Fruit fly (Drosophila melanogaster) whole organism, embryonic: ENCODE measurements around the gene Sld5.

Experiments used
- Asciz ChIP-seq: fragments of 200-800 bp; sonication (Bioruptor generic); optimal IDR thresholded peaks from 2 replicates; lab custom pipeline; 2017; ENCODE audit warnings: missing biosample characterization, mild to moderate bottlenecking, missing genetic modification characterization, missing genetic modification reagents
- Awh ChIP-seq: fragments of 200-800 bp; sonication (Bioruptor generic); IDR thresholded peaks from 2 replicates; pipeline ENCODE4, ENCODE4 v1.3.6; 2022; ENCODE audit warnings: missing biosample characterization, missing genetic modification characterization
- B-H2 ChIP-seq: fragments of 200-800 bp; sonication (Bioruptor generic); optimal IDR thresholded peaks from 2 replicates; lab custom pipeline; 2018; ENCODE audit warnings: missing biosample characterization, mild to moderate bottlenecking, missing genetic modification characterization
- Blimp-1 ChIP-seq: fragments of 200-800 bp; sonication (Bioruptor generic); optimal IDR thresholded peaks from 3 replicates; lab custom pipeline; 2018; ENCODE audit warnings: missing biosample characterization, missing genetic modification characterization, mild to moderate bottlenecking, moderate library complexity, missing genetic modification reagents
- CG10366 ChIP-seq: fragments of 200-800 bp; sonication (Bioruptor generic); IDR thresholded peaks from 2 replicates; pipeline ENCODE4 v1.3.6; 2022; ENCODE audit warnings: missing biosample characterization, missing genetic modification characterization
- CG14441 ChIP-seq: fragments of 200-800 bp; sonication (Bioruptor generic); IDR thresholded peaks from 2 replicates; pipeline ENCODE4 v1.3.6; 2022; ENCODE audit warnings: missing biosample characterization, missing genetic modification characterization
- CG14860 ChIP-seq: fragments of 200-800 bp; sonication (Bioruptor generic); IDR thresholded peaks from 3 replicates; pipeline ENCODE4 v1.3.6; 2022; ENCODE audit warnings: missing biosample characterization, missing genetic modification characterization; ENCODE audit not compliant: partially characterized antibody
- CG15479 ChIP-seq: fragments of 200-800 bp; sonication (Bioruptor generic); optimal IDR thresholded peaks from 3 replicates; lab custom pipeline; 2019; ENCODE audit warnings: missing biosample characterization, mild to moderate bottlenecking, missing genetic modification characterization, moderate library complexity
- CG15601 ChIP-seq: fragments of 200-800 bp; sonication (Bioruptor generic); optimal IDR thresholded peaks from 3 replicates; lab custom pipeline; 2019; ENCODE audit warnings: missing biosample characterization, mild to moderate bottlenecking, missing genetic modification characterization, moderate library complexity
- CG16863 ChIP-seq: fragments of 200-800 bp; sonication (Bioruptor generic); optimal IDR thresholded peaks from 3 replicates; lab custom pipeline; 2016; ENCODE audit warnings: missing biosample characterization, missing genetic modification characterization
- CG18011 ChIP-seq: fragments of 200-800 bp; sonication (Bioruptor generic); optimal IDR thresholded peaks from 2 replicates; lab custom pipeline; 2017; ENCODE audit warnings: missing biosample characterization, missing genetic modification characterization, mild to moderate bottlenecking, moderate library complexity, missing genotype
- CG18619 ChIP-seq: fragments of 200-800 bp; sonication (Bioruptor generic); optimal IDR thresholded peaks from 3 replicates; lab custom pipeline; 2017; ENCODE audit warnings: missing biosample characterization, mild to moderate bottlenecking, missing genetic modification characterization
- CG2199 ChIP-seq: fragments of 200-800 bp; sonication (Bioruptor generic); IDR thresholded peaks from 3 replicates; pipeline ENCODE4 v1.3.6; 2022; ENCODE audit warnings: missing biosample characterization, missing genetic modification characterization
- CG2889 ChIP-seq: fragments of 200-800 bp; sonication (Bioruptor generic); IDR thresholded peaks from 3 replicates; pipeline ENCODE4 v1.3.6; 2022; ENCODE audit warnings: missing biosample characterization, missing genetic modification characterization
- CG30403 ChIP-seq: fragments of 200-800 bp; sonication (Bioruptor generic); optimal IDR thresholded peaks from 3 replicates; lab custom pipeline; 2016; ENCODE audit warnings: missing biosample characterization, missing genetic modification characterization
- CG31224 ChIP-seq: fragments of 200-800 bp; sonication (Bioruptor generic); IDR thresholded peaks from 2 replicates; pipeline ENCODE4 v1.3.6; 2022; ENCODE audit warnings: missing biosample characterization, missing genetic modification characterization
- CG32532 ChIP-seq: fragments of 200-800 bp; sonication (Bioruptor generic); IDR thresholded peaks from 2 replicates; pipeline ENCODE4 v1.3.6; 2022; ENCODE audit warnings: missing biosample characterization, missing genetic modification characterization
- CG34422 ChIP-seq: fragments of 200-800 bp; sonication (Bioruptor generic); IDR thresholded peaks from 3 replicates; pipeline ENCODE4 v1.3.6; 2022; ENCODE audit warnings: missing biosample characterization, missing genetic modification characterization
- CG3726 ChIP-seq: fragments of 200-800 bp; sonication (Bioruptor generic); IDR thresholded peaks from 3 replicates; pipeline ENCODE4, ENCODE4 v1.3.6; 2022; ENCODE audit warnings: missing biosample characterization, missing genetic modification characterization
- CG42726 ChIP-seq: fragments of 200-800 bp; sonication (Bioruptor generic); IDR thresholded peaks from 2 replicates; pipeline ENCODE4 v1.3.6; 2022; ENCODE audit warnings: missing biosample characterization, missing genetic modification characterization; ENCODE audit not compliant: partially characterized antibody
- CG4360 ChIP-seq: fragments of 200-800 bp; sonication (Bioruptor generic); IDR thresholded peaks from 2 replicates; pipeline ENCODE4 v1.3.6; 2022; ENCODE audit warnings: missing biosample characterization, missing genetic modification characterization
- CG4820 ChIP-seq: fragments of 200-800 bp; sonication (Bioruptor generic); optimal IDR thresholded peaks from 3 replicates; lab custom pipeline; 2016; ENCODE audit warnings: missing biosample characterization, missing genetic modification characterization
- CG8281 ChIP-seq: fragments of 200-800 bp; sonication (Bioruptor generic); optimal IDR thresholded peaks from 2 replicates; lab custom pipeline; 2018; ENCODE audit warnings: missing biosample characterization, mild to moderate bottlenecking, missing genetic modification characterization, moderate library complexity
- Deaf1 ChIP-seq: fragments of 200-800 bp; optimal IDR thresholded peaks from 3 replicates; lab custom pipeline; 2019; ENCODE audit warnings: missing biosample characterization, mild to moderate bottlenecking, missing genetic modification characterization, moderate library complexity
- Dfd ChIP-seq, 2 experiments: fragments of >200 bp; optimal IDR thresholded peaks; 2 replicates each; lab custom pipeline; 2017; ENCODE audit warnings: missing biosample characterization in 2 of 2, missing genetic modification characterization in 2 of 2
- Dp ChIP-seq: fragments of 200-800 bp; sonication (Bioruptor generic); optimal IDR thresholded peaks from 2 replicates; lab custom pipeline; 2018; ENCODE audit warnings: missing biosample characterization, mild to moderate bottlenecking, missing genetic modification characterization, moderate library complexity
- HLH3B ChIP-seq: fragments of 200-800 bp; sonication (Bioruptor generic); IDR thresholded peaks from 2 replicates; pipeline ENCODE4 v1.3.6; 2022; ENCODE audit warnings: missing biosample characterization, missing genetic modification characterization
- Hey ChIP-seq: fragments of 200-800 bp; sonication (Bioruptor generic); optimal IDR thresholded peaks from 3 replicates; lab custom pipeline; 2018; ENCODE audit warnings: missing biosample characterization, mild to moderate bottlenecking, missing genetic modification characterization
- Lim3 ChIP-seq: fragments of 200-800 bp; sonication (Bioruptor generic); IDR thresholded peaks from 2 replicates; pipeline ENCODE4 v1.3.6; 2022; ENCODE audit warnings: missing biosample characterization, missing genetic modification characterization
- Oli ChIP-seq: fragments of 200-800 bp; sonication (Bioruptor generic); optimal IDR thresholded peaks from 2 replicates; lab custom pipeline; 2018; ENCODE audit warnings: missing biosample characterization, mild to moderate bottlenecking, missing genetic modification characterization, moderate library complexity
- Rx ChIP-seq: fragments of 200-800 bp; sonication (Bioruptor generic); IDR thresholded peaks from 2 replicates; pipeline ENCODE4 v1.3.6; 2022; ENCODE audit warnings: missing biosample characterization, missing genetic modification characterization
- Taf1 ChIP-seq: fragments of 200-800 bp; sonication (Bioruptor generic); IDR thresholded peaks from 2 replicates; pipeline ENCODE4 v1.3.6; 2022; ENCODE audit warnings: missing biosample characterization, missing genetic modification characterization
- Xbp1 ChIP-seq: fragments of 200-800 bp; sonication (Bioruptor generic); optimal IDR thresholded peaks from 3 replicates; lab custom pipeline; 2016; ENCODE audit warnings: missing biosample characterization, mild to moderate bottlenecking, missing genetic modification characterization
- abd-A ChIP-seq: fragments of 200-800 bp; sonication (Bioruptor generic); optimal IDR thresholded peaks from 3 replicates; lab custom pipeline; 2019; ENCODE audit warnings: missing biosample characterization, mild to moderate bottlenecking, missing genetic modification characterization, moderate library complexity
- ara ChIP-seq: fragments of 200-800 bp; sonication (Bioruptor generic); IDR thresholded peaks from 2 replicates; pipeline ENCODE4 v1.3.6; 2022; ENCODE audit warnings: missing biosample characterization, missing genetic modification characterization
- cad ChIP-seq: fragments of >200 bp; optimal IDR thresholded peaks from 2 replicates; lab custom pipeline; 2017; ENCODE audit warnings: missing biosample characterization, missing genetic modification characterization
- cg ChIP-seq: fragments of 200-800 bp; sonication (Bioruptor generic); optimal IDR thresholded peaks from 3 replicates; lab custom pipeline; 2019; ENCODE audit warnings: missing biosample characterization, mild to moderate bottlenecking, missing genetic modification characterization, moderate library complexity
- chm ChIP-seq: fragments of 200-800 bp; sonication (Bioruptor generic); IDR thresholded peaks from 2 replicates; pipeline ENCODE4 v1.3.6; 2022; ENCODE audit warnings: missing biosample characterization, missing genetic modification characterization
- fd3F ChIP-seq: fragments of 200-800 bp; sonication (Bioruptor generic); optimal IDR thresholded peaks from 2 replicates; lab custom pipeline; 2018; ENCODE audit warnings: missing biosample characterization, mild to moderate bottlenecking, missing genetic modification characterization, moderate library complexity
- gcm2 ChIP-seq: fragments of 200-800 bp; sonication (Bioruptor generic); optimal IDR thresholded peaks from 2 replicates; lab custom pipeline; 2016; ENCODE audit warnings: missing biosample characterization, missing genetic modification characterization
- grn ChIP-seq: fragments of 200-800 bp; sonication (Bioruptor generic); optimal IDR thresholded peaks from 3 replicates; lab custom pipeline; 2017; ENCODE audit warnings: missing biosample characterization, missing genetic modification characterization
- hth ChIP-seq: fragments of >200 bp; optimal IDR thresholded peaks from 2 replicates; lab custom pipeline; 2017; ENCODE audit warnings: inconsistent platforms
- insv ChIP-seq, 2 experiments: fragments of 200-800 bp; sonication (Bioruptor generic); optimal IDR thresholded peaks; 3 replicates each; lab custom pipeline; 2016 to 2018; ENCODE audit warnings: missing biosample characterization in 2 of 2, missing genetic modification characterization in 2 of 2
- klu ChIP-seq: fragments of 200-800 bp; sonication (Bioruptor generic); IDR thresholded peaks from 2 replicates; pipeline ENCODE4 v1.3.6; 2022; ENCODE audit warnings: missing biosample characterization, missing genetic modification characterization
- kni ChIP-seq: fragments of 200-800 bp; sonication (Bioruptor generic); optimal IDR thresholded peaks from 3 replicates; lab custom pipeline; 2017; ENCODE audit warnings: mild to moderate bottlenecking, missing biosample characterization, missing genetic modification reagents, missing genetic modification characterization
- phol ChIP-seq: fragments of 200-800 bp; sonication (Bioruptor generic); optimal IDR thresholded peaks from 3 replicates; lab custom pipeline; 2018; ENCODE audit warnings: missing biosample characterization, mild to moderate bottlenecking, missing genetic modification characterization, moderate library complexity
- pros ChIP-seq: fragments of 200-800 bp; sonication (Bioruptor generic); optimal IDR thresholded peaks from 3 replicates; lab custom pipeline; 2019; ENCODE audit warnings: missing biosample characterization, mild to moderate bottlenecking, missing genetic modification characterization, moderate library complexity
- salm ChIP-seq: fragments of 200-800 bp; sonication (Bioruptor generic); optimal IDR thresholded peaks from 2 replicates; lab custom pipeline; 2018; ENCODE audit warnings: missing biosample characterization, mild to moderate bottlenecking, missing genetic modification characterization
- so ChIP-seq: fragments of 200-800 bp; sonication (Bioruptor generic); IDR thresholded peaks from 3 replicates; pipeline ENCODE4 v1.3.6; 2022; ENCODE audit warnings: missing biosample characterization, missing genetic modification characterization
- stc ChIP-seq: fragments of 200-800 bp; sonication (Bioruptor generic); IDR thresholded peaks from 2 replicates; pipeline ENCODE4 v1.3.6; 2022; ENCODE audit warnings: missing biosample characterization, missing genetic modification characterization
- vfl ChIP-seq: fragments of 200-800 bp; sonication (Bioruptor generic); optimal IDR thresholded peaks from 2 replicates; lab custom pipeline; 2016; ENCODE audit warnings: missing biosample characterization, missing genetic modification characterization
- vnd ChIP-seq: fragments of 200-800 bp; sonication (Bioruptor generic); IDR thresholded peaks from 3 replicates; pipeline ENCODE4 v1.3.6; 2022; ENCODE audit warnings: missing biosample characterization, missing genetic modification characterization; ENCODE audit not compliant: partially characterized antibody

Gene Sld5

DNA sequence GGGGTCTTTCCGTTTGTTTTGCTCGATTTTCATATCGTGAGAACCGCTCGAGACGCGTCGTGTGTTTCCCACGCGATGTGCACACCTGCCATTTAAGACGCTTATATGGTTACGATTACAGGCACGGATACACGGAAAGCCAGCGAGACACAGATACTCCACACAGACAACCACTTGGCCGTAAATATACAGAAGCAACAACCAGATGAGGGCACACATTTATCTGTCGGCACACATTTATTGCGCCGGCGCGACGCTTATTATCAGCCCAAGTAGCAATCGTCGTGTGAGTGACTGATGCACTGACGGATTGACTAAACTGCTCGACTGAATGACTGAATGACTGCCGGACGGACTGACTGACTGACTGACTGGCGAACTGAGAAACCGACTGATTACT lies 25.8 kb downstream of the Sld5 start (continued):
- TF ChIP-seq CG8281 (tag; lab: Kevin White, UChicago) (peak; percentile 100), fd3F (GFP tag; lab: Kevin White, UChicago) (no peak), phol (tag; lab: Kevin White, UChicago) (no peak), stc (GFP tag; lab: Robert Waterston, UW) (no peak), CG15479 (GFP tag; lab: Kevin White, UChicago) (peak; percentile 93), Asciz (GFP tag; lab: Kevin White, UChicago) (no peak), B-H2 (GFP tag; lab: Kevin White, UChicago) (no peak), Deaf1 (peak; percentile 37), CG31224 (GFP tag; lab: Robert Waterston, UW) (no peak), CG32532 (GFP tag; lab: Robert Waterston, UW) (no peak), Rx (GFP tag; lab: Robert Waterston, UW) (no peak), CG14441 (GFP tag; lab: Robert Waterston, UW) (no peak), Xbp1 (no peak), CG4820 (GFP tag; lab: Kevin White, UChicago) (no peak), Dp (GFP tag; lab: Kevin White, UChicago) (no peak), salm (tag; lab: Kevin White, UChicago) (no peak), CG42726 (GFP tag; lab: Robert Waterston, UW) (no peak), pros (GFP tag; lab: Kevin White, UChicago) (peak; percentile 75), CG34422 (GFP tag; lab: Robert Waterston, UW) (no peak), HLH3B (no peak), CG10366 (GFP tag; lab: Robert Waterston, UW) (no peak), kni (GFP tag; lab: Kevin White, UChicago) (peak; percentile 84), ara (GFP tag; lab: Robert Waterston, UW) (no peak), abd-A (tag; lab: Kevin White, UChicago) (peak; percentile 52), Oli (tag; lab: Kevin White, UChicago) (no peak), vnd (GFP tag; lab: Robert Waterston, UW) (no peak), grn (GFP tag; lab: Kevin White, UChicago) (peak; percentile 47), CG4360 (GFP tag; lab: Robert Waterston, UW) (0 out of 2 replicates have a peak, but pooled peaks have one; percentile 46), CG2889 (GFP tag; lab: Robert Waterston, UW) (no peak), so (GFP tag; lab: Robert Waterston, UW) (no peak), hth (lab: Kevin White, UChicago) (peak; percentile 66), cg (peak; percentile 78), Lim3 (no peak), Dfd (GFP tag; optimal IDR thresholded peaks at IDR 0.05; lab: Kevin White, UChicago) (no peak), CG16863 (GFP tag; lab: Kevin White, UChicago) (no peak), klu (GFP tag; lab: Robert Waterston, UW) (no peak), Blimp-1 (GFP tag; lab: Kevin White, UChicago) (no peak), CG3726 (GFP tag; lab: Robert Waterston, UW) (no peak), Awh (GFP tag; lab: Robert Waterston, UW) (no peak), CG18619 (GFP tag; lab: Kevin White, UChicago) (no peak), vfl (GFP tag; lab: Kevin White, UChicago) (no peak), CG2199 (GFP tag; lab: Robert Waterston, UW) (peak; percentile 57; the same call in 1 of the 3 replicates), cad (GFP tag; lab: Kevin White, UChicago) (peak; percentile 47), CG14860 (no peak), Taf1 (GFP tag; lab: Robert Waterston, UW) (no peak), gcm2 (no peak), CG30403 (GFP tag; lab: Kevin White, UChicago) (no peak), chm (peak; percentile 44; the same call in 1 of the 2 replicates), Hey (no peak), CG15601 (tag; lab: Kevin White, UChicago) (no peak), insv (GFP tag; optimal IDR thresholded peaks at IDR 0.05; lab: Kevin White, UChicago) (no peak), CG18011 (GFP tag; lab: Kevin White, UChicago) (no peak)
